Worm (Caenorhabditis elegans) whole organism, early embryonic: ENCODE results near the gene R04D3.2.
A peak's percentile ranks its signal among the peaks of the same experiment; 100 is the strongest.

Source experiments
- B0310.2 ChIP-seq: sonication (generic microtip); optimal IDR thresholded peaks from 2 replicates; lab custom pipeline; 2016; ENCODE audit warnings: mild to moderate bottlenecking, missing genetic modification characterization, missing compliant biosample characterization
- F13C5.2 ChIP-seq: sonication (generic microtip); optimal IDR thresholded peaks from 2 replicates; lab custom pipeline; 2017; ENCODE audit warnings: mild to moderate bottlenecking, missing genetic modification characterization, inconsistent platforms, missing compliant biosample characterization
- aly-1 ChIP-seq: sonication (generic microtip); optimal IDR thresholded peaks from 2 replicates; lab custom pipeline; 2016; ENCODE audit warnings: missing genetic modification characterization, missing compliant biosample characterization
- ama-1 ChIP-seq: fragments of 150-350 bp; optimal IDR thresholded peaks from 2 replicates; lab custom pipeline; 2014
- ceh-13 ChIP-seq: fragments of 200-800 bp; sonication (Bioruptor generic); optimal IDR thresholded peaks from 2 replicates; lab custom pipeline; 2018; ENCODE audit warnings: mild to moderate bottlenecking, missing genetic modification characterization, missing compliant biosample characterization
- ceh-36 ChIP-seq: sonication (generic microtip); optimal IDR thresholded peaks from 2 replicates; lab custom pipeline; 2016; ENCODE audit warnings: missing genetic modification characterization, inconsistent platforms, missing compliant biosample characterization
- ets-7 ChIP-seq: sonication (generic microtip); optimal IDR thresholded peaks from 2 replicates; lab custom pipeline; 2016; ENCODE audit warnings: missing genotype, missing genetic modification characterization, missing compliant biosample characterization
- flt-1 ChIP-seq: fragments of 200-800 bp; sonication (Bioruptor generic); IDR thresholded peaks from 2 replicates; pipeline ENCODE4 v1.3.6; 2022; ENCODE audit warnings: missing genetic modification characterization, missing compliant biosample characterization
- hmbx-1 ChIP-seq: sonication (generic microtip); optimal IDR thresholded peaks from 2 replicates; lab custom pipeline; 2016; ENCODE audit warnings: mild to moderate bottlenecking, missing genetic modification characterization, missing compliant biosample characterization
- hmg-4 ChIP-seq: fragments of 200-800 bp; sonication (Bioruptor generic); optimal IDR thresholded peaks from 2 replicates; lab custom pipeline; 2018; ENCODE audit warnings: mild to moderate bottlenecking, missing genetic modification characterization, missing compliant biosample characterization
- hnd-1 ChIP-seq: sonication (generic microtip); optimal IDR thresholded peaks from 2 replicates; lab custom pipeline; 2016; ENCODE audit warnings: missing genetic modification characterization, missing compliant biosample characterization
- pes-1 ChIP-seq: fragments of 200-800 bp; sonication (Bioruptor generic); IDR thresholded peaks from 2 replicates; pipeline ENCODE4 v1.3.6; 2022; ENCODE audit warnings: missing genetic modification reagents, missing genetic modification characterization, missing compliant biosample characterization
- scrt-1 ChIP-seq: fragments of 200-800 bp; sonication (Bioruptor generic); IDR thresholded peaks from 2 replicates; pipeline ENCODE4 v1.3.6; 2022; ENCODE audit warnings: missing genetic modification characterization, missing compliant biosample characterization
- sea-1 ChIP-seq: fragments of 200-800 bp; sonication (Bioruptor generic); conservative IDR thresholded peaks from 2 replicates; pipeline ENCODE4 v1.3.6; 2022; ENCODE audit warnings: missing genetic modification characterization, missing compliant biosample characterization
- tbx-11 ChIP-seq: fragments of 200-800 bp; sonication (Bioruptor generic); IDR thresholded peaks from 2 replicates; pipeline ENCODE4 v1.3.6; 2022; ENCODE audit warnings: missing genetic modification characterization, missing compliant biosample characterization
- tbx-37 ChIP-seq: fragments of 200-800 bp; sonication (Bioruptor generic); conservative IDR thresholded peaks from 2 replicates; pipeline ENCODE4 v1.3.6; 2022; ENCODE audit warnings: missing genetic modification reagents, missing genetic modification characterization, missing compliant biosample characterization
- tra-4 ChIP-seq: sonication (generic microtip); optimal IDR thresholded peaks from 2 replicates; lab custom pipeline; 2017; ENCODE audit warnings: missing genetic modification characterization, missing compliant biosample characterization

R04D3.2 gene

DNA sequence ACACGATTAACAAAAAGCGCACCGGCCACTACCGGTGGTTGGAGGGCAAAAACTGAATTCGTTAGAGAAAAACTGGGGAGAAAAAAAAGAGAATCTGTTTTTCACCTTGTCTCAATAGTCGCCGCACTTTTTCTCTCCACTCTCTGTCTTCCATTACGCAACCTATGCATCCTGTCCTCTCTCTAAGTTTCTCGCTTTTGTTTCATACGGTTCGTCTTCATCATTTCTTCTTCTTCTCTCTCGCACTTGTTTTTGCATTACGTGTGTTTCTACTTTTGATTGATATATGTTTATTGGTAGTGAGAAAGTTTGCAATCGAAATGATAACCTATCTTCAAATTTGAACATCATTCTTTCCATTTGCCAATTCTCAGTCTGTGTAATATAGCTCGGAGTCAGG, 34.1 kb upstream of the R04D3.2 start:
- no peak for TF ChIP-seq sea-1

DNA sequence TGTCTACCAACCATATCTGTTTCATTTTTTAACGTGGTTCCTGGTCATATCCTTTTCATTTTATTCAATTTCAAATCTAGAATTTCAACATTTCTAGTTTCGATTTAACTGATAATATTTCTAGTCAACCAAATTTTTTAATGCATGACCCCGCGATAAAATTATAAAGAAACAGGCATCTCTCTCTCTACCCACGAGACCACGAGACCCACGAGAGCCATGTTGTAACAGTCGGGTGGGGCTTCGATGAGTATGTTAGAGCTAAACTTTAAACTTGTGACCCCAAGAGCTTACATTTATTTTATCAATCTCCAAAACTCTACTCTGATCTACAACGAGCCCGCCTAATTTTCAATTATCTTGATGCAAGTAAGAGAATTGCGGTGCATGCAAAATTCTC, 31.9 kb upstream of the R04D3.2 start:
- TF ChIP-seq hnd-1 (tag; lab: Kevin White, UChicago) (no peak), hmbx-1 (tag; lab: Kevin White, UChicago) (no peak), flt-1 (GFP tag; lab: Robert Waterston, UW) (no peak), aly-1 (tag; lab: Kevin White, UChicago) (no peak), ama-1 (lab: Kevin White, UChicago) (no peak), ets-7 (tag; lab: Kevin White, UChicago) (no peak), pes-1 (GFP tag; lab: Robert Waterston, UW) (no peak), sea-1 (no peak), ceh-13 (no peak), F13C5.2 (tag; lab: Kevin White, UChicago) (no peak), tbx-11 (GFP tag; lab: Robert Waterston, UW) (no peak), ceh-36 (tag; lab: Kevin White, UChicago) (no peak), hmg-4 (GFP tag; lab: Kevin White, UChicago) (no peak), B0310.2 (tag; lab: Kevin White, UChicago) (no peak), tra-4 (tag; lab: Kevin White, UChicago) (no peak)

DNA sequence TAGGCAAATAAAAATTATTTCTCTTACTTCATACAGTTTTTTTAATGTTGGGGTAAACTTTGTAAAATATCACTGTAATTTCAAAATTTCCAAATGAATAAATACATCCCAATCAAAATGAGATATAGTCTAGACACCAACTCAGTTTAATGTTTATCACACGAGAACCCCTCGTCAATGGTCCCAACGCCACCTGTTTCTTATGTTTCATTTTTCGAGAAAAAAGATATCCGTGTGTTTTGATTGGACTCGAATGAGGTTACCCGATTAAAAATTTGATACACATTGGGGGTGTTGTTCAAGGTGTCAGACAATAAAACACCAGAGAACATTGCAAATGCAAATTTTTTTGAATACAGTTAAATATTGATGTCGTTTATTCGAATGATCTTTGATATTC, 31.1 kb upstream of the R04D3.2 start:
- TF ChIP-seq ceh-36 (tag; lab: Kevin White, UChicago), result no peak
- no peak for TF ChIP-seq ama-1 (lab: Kevin White, UChicago)
- no peak for TF ChIP-seq ceh-13
- no peak for TF ChIP-seq aly-1 (tag; lab: Kevin White, UChicago)
- TF ChIP-seq flt-1 (GFP tag; lab: Robert Waterston, UW), result no peak
- TF ChIP-seq pes-1 (GFP tag; lab: Robert Waterston, UW), result no peak
- TF ChIP-seq hmg-4 (GFP tag; lab: Kevin White, UChicago), result no peak
- no peak for TF ChIP-seq sea-1
- no peak for TF ChIP-seq hnd-1 (tag; lab: Kevin White, UChicago)
- TF ChIP-seq ets-7 (tag; lab: Kevin White, UChicago), result no peak

DNA sequence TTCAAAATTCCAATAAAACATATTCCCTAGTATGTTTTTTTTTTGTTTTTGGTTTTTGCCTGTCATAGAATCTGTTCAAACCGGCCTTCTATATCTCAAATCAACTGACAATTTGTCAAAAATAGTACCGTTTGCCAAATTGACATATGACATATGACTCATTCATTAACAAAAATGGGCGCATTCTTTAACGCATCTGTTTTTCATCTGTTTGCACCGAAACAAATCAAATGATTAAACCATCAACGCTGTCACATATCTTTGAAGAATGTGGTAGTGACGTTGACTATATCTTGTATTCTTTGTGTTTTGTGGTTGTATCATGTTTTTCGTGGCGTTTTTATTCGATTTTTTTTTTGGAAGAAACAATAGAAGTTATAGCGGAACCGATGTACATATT, 28.7 kb upstream of the R04D3.2 start:
- no peak for TF ChIP-seq scrt-1
- no peak for TF ChIP-seq ceh-36 (tag; lab: Kevin White, UChicago)
- no peak for TF ChIP-seq F13C5.2 (tag; lab: Kevin White, UChicago)
- TF ChIP-seq aly-1 (tag; lab: Kevin White, UChicago), result no peak
- no peak for TF ChIP-seq ama-1 (lab: Kevin White, UChicago)
- TF ChIP-seq ets-7 (tag; lab: Kevin White, UChicago), result no peak
- TF ChIP-seq flt-1 (GFP tag; lab: Robert Waterston, UW), result no peak
- TF ChIP-seq B0310.2 (tag; lab: Kevin White, UChicago), result no peak
- TF ChIP-seq sea-1, result no peak
- TF ChIP-seq tbx-11 (GFP tag; lab: Robert Waterston, UW), result no peak
- no peak for TF ChIP-seq tra-4 (tag; lab: Kevin White, UChicago)
- no peak for TF ChIP-seq tbx-37 (GFP tag; lab: Robert Waterston, UW)
- no peak for TF ChIP-seq pes-1 (GFP tag; lab: Robert Waterston, UW)
- no peak for TF ChIP-seq hmg-4 (GFP tag; lab: Kevin White, UChicago)
- TF ChIP-seq hmbx-1 (tag; lab: Kevin White, UChicago), result no peak

DNA sequence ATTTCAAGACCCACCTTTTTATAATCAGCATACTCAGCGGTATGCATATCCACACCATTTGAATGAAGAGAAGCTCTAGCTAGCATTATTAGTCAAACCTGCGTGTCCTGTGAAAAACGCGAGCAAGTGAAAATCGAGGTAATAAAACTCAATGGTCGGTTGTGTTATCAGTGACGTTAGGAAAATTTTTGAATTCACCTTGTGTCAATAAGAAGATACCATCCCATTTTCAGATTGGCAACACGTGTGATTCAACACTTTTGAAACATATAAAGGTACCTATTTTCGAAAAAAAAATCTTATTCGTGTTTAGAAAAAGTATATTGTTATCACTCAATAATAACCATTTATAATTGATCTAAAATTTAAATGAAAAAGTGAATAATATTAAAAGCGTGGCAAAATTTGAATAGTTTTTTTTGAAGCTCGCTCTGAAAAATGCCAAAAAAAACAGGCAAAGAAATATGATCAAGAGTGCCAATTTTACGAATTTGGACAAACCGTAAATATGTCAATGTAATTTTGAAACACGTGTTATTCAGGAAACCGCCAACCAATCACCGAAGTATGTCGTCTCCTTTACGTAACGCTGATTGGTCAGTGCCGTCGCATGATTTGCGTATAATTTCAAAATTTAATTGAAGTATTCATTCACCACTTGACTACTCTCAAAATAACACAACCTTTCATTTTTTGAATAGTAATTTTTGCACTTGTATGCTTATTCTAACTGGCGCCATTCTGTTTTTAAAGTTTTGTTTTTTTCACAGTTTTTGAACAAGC, 25.4 kb upstream of the R04D3.2 start, which contains the start of gene F46G10.1:
F46G10.1 (minus strand) TSS at position 115 of the 783 bp plus-strand sequence.
- TF ChIP-seq flt-1 (GFP tag; lab: Robert Waterston, UW) (no peak), B0310.2 (tag; lab: Kevin White, UChicago) (no peak), hnd-1 (tag; lab: Kevin White, UChicago) (no peak), aly-1 (tag; lab: Kevin White, UChicago) (no peak)

DNA sequence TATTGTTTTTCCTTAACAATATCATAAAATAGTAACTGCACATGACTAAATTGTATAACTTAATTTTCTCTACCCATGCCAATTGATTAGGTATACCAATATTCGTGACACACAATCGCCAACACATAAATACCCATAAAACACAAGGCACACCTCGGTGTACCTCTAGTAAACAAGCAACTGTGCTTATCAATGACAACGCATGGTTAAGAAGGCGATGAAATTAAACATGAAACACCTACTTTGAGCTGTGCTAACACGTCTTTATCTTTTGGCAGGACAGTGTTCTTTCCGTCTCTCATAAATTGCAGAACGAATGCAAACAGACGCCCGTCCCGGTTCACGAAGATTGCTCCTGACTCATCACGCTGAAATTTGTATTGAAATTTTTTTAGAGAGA, 24.3 kb upstream of the R04D3.2 start:
- TF ChIP-seq hmbx-1 (tag; lab: Kevin White, UChicago), result no peak

DNA sequence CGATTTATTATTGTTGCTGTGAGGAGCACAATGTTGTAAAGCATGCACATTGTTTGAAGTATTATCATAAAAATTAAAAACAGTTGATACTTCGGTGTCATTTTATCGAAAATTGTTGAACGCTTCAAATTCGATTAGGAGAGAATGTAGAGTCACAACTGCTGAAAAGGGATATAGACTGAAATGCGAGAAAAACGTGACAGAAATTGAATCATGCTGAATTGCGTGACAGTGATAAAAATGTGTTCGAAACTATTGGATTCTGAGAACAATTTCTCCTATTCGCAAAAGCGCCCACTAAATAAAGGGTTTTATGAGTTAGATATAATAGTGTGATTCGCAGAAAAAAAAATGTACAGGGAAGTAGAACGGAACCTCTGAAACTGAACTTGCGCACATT, 22.3 kb upstream of the R04D3.2 start, which contains the start of gene srxa-8:
srxa-8 (minus strand) TSS at position 101 of the 400 bp plus-strand sequence.
- no peak for TF ChIP-seq ceh-13
- TF ChIP-seq F13C5.2 (tag; lab: Kevin White, UChicago), result no peak
- TF ChIP-seq hmbx-1 (tag; lab: Kevin White, UChicago), result no peak
- TF ChIP-seq ets-7 (tag; lab: Kevin White, UChicago), result no peak
- no peak for TF ChIP-seq sea-1
- TF ChIP-seq ama-1 (lab: Kevin White, UChicago), result no peak
- no peak for TF ChIP-seq scrt-1
- TF ChIP-seq tra-4 (tag; lab: Kevin White, UChicago), result no peak
- TF ChIP-seq flt-1 (GFP tag; lab: Robert Waterston, UW), result no peak
- TF ChIP-seq B0310.2 (tag; lab: Kevin White, UChicago), result no peak
- no peak for TF ChIP-seq tbx-37 (GFP tag; lab: Robert Waterston, UW)

DNA sequence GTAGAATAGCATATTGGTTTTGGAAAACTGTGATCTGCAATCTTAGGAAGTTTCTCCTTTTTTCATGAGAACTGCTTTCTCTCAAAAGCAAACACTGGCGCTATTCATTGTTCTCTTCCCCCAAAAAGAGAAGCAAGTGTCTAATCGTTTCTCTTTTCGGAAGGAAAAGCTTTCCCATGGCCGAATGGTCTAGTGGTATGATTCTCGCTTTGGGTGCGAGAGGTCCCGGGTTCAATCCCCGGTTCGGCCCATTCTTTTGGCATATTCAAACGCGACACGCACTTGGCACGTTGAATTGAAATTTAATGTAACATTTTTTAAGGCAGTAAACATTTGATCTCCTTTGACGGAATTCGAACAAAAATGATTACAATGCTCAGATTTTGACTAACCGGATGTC, 21.4 kb upstream of the R04D3.2 start:
- TF ChIP-seq ets-7 (tag; lab: Kevin White, UChicago), result no peak
- TF ChIP-seq pes-1 (GFP tag; lab: Robert Waterston, UW), result 0 out of 2 replicates have a peak, but pooled peaks have one; percentile 21
